Worm (Caenorhabditis elegans) whole organism, L4 larva: ENCODE results near the gene mup-2.

Experiments used
- ZK337.2 ChIP-seq: fragments of 200-800 bp; sonication (Bioruptor generic); IDR thresholded peaks from 2 replicates; pipeline ENCODE4 v1.3.6; 2022; ENCODE audit warnings: missing genetic modification reagents, missing genetic modification characterization, missing compliant biosample characterization
- lim-7 ChIP-seq: fragments of 200-800 bp; sonication (Bioruptor generic); IDR thresholded peaks from 2 replicates; pipeline ENCODE4 v1.3.6; 2022; ENCODE audit warnings: missing genetic modification characterization, missing compliant biosample characterization
- snpc-4 ChIP-seq: fragments of 150-350 bp; optimal IDR thresholded peaks from 2 replicates; lab custom pipeline; 2014; ENCODE audit warnings: missing biosample characterization, missing genetic modification characterization

DNA sequence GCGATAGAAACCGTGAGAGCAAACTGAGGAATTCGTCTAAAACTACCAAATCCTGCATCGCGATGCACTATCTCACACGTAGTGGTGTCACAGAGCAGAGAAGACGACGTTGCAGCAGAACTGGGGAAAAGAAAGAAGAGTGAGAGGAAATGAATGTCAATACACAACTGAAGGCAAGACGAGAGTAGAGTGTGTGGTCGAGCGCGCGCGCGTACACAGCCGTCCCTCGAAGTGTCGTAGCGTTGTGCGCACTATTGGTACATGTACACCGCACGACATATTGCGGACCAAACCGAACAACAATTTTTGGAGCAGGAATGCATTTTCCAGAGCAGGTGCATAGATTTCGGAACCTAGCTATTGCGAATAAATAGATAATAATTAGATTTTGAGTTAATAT, 31.7 kb downstream of the mup-2 start:
- TF ChIP-seq snpc-4 (tag; lab: Kevin White, UChicago) (no peak), lim-7 (GFP tag; lab: Robert Waterston, UW) (no peak), ZK337.2 (GFP tag; lab: Robert Waterston, UW) (no peak)
